Worm (Caenorhabditis elegans) whole organism, late embryonic: ENCODE data around the gene pdi-2.

Source experiments
- ama-1 ChIP-seq: fragments of 150-350 bp; optimal IDR thresholded peaks from 2 replicates; lab custom pipeline; 2014
- ceh-30 ChIP-seq: fragments of 150-350 bp; optimal IDR thresholded peaks from 2 replicates; lab custom pipeline; 2014; ENCODE audit warnings: missing biosample characterization, missing genetic modification characterization
- fkh-10 ChIP-seq: fragments of 150-350 bp; optimal IDR thresholded peaks from 2 replicates; lab custom pipeline; 2014; ENCODE audit warnings: missing biosample characterization, missing genetic modification reagents, missing genetic modification characterization
- mec-3 ChIP-seq: sonication (generic microtip); optimal IDR thresholded peaks from 2 replicates; lab custom pipeline; 2016; ENCODE audit warnings: borderline replicate concordance, missing genetic modification characterization, missing compliant biosample characterization
- nhr-11 ChIP-seq: fragments of 150-350 bp; optimal IDR thresholded peaks from 2 replicates; lab custom pipeline; 2014; ENCODE audit warnings: missing biosample characterization, missing genetic modification characterization
- npax-4 ChIP-seq: sonication (generic microtip); optimal IDR thresholded peaks from 2 replicates; lab custom pipeline; 2016; ENCODE audit warnings: missing genetic modification characterization, missing compliant biosample characterization
- unc-86 ChIP-seq: sonication (generic microtip); optimal IDR thresholded peaks from 2 replicates; lab custom pipeline; 2016; ENCODE audit warnings: missing genetic modification characterization, missing compliant biosample characterization

ce11 chrX:4521837-4522816, 1.8 kb upstream of the pdi-2 start, which contains the start of gene C07A12.7:
- TF ChIP-seq mec-3 (tag; lab: Kevin White, UChicago), result no peak
- TF ChIP-seq fkh-10, result no peak
- TF ChIP-seq ama-1 (lab: Kevin White, UChicago), result no peak
- TF ChIP-seq ceh-30 (tag; lab: Kevin White, UChicago), result no peak
- no peak for TF ChIP-seq npax-4 (tag; lab: Kevin White, UChicago)
- no peak for TF ChIP-seq nhr-11 (tag; lab: Kevin White, UChicago)
- no peak for TF ChIP-seq unc-86 (tag; lab: Kevin White, UChicago)
